Fruit fly (Drosophila melanogaster) whole organism, embryonic: ENCODE measurements around the gene CG7512.

Source experiments
- CG10147 ChIP-seq: fragments of 200-800 bp; sonication (Bioruptor generic); optimal IDR thresholded peaks from 2 replicates; lab custom pipeline; 2019; ENCODE audit warnings: missing biosample characterization, mild to moderate bottlenecking, missing genetic modification characterization, moderate library complexity
- CG10431 ChIP-seq: fragments of 200-800 bp; sonication (Bioruptor generic); optimal IDR thresholded peaks from 3 replicates; lab custom pipeline; 2018; ENCODE audit warnings: missing biosample characterization, mild to moderate bottlenecking, missing genetic modification characterization
- CG10543 ChIP-seq: fragments of 200-800 bp; sonication (Bioruptor generic); optimal IDR thresholded peaks from 3 replicates; lab custom pipeline; 2017; ENCODE audit warnings: missing biosample characterization, mild to moderate bottlenecking, missing genetic modification characterization, moderate library complexity
- CG12236 ChIP-seq: fragments of 200-800 bp; sonication (Bioruptor generic); optimal IDR thresholded peaks from 2 replicates; lab custom pipeline; 2016; ENCODE audit warnings: missing biosample characterization, missing genetic modification characterization
- CG1233 ChIP-seq: fragments of 200-800 bp; sonication (Bioruptor generic); optimal IDR thresholded peaks from 4 replicates; lab custom pipeline; 2018; ENCODE audit warnings: missing biosample characterization, mild to moderate bottlenecking, missing genetic modification characterization
- CG13424 ChIP-seq: fragments of 200-800 bp; sonication (Bioruptor generic); optimal IDR thresholded peaks from 2 replicates; lab custom pipeline; 2019; ENCODE audit warnings: missing biosample characterization, mild to moderate bottlenecking, missing genetic modification characterization, moderate library complexity
- CG1647 ChIP-seq: fragments of 200-800 bp; sonication (Bioruptor generic); optimal IDR thresholded peaks from 3 replicates; lab custom pipeline; 2016; ENCODE audit warnings: missing biosample characterization, missing genetic modification characterization
- CG16863 ChIP-seq: fragments of 200-800 bp; sonication (Bioruptor generic); optimal IDR thresholded peaks from 3 replicates; lab custom pipeline; 2016; ENCODE audit warnings: missing biosample characterization, missing genetic modification characterization
- CG30403 ChIP-seq: fragments of 200-800 bp; sonication (Bioruptor generic); optimal IDR thresholded peaks from 3 replicates; lab custom pipeline; 2016; ENCODE audit warnings: missing biosample characterization, missing genetic modification characterization
- CG33557 ChIP-seq: fragments of 200-800 bp; sonication (Bioruptor generic); optimal IDR thresholded peaks from 2 replicates; lab custom pipeline; 2019; ENCODE audit warnings: missing biosample characterization, mild to moderate bottlenecking, missing genetic modification characterization, moderate library complexity
- CG34422 ChIP-seq: fragments of 200-800 bp; sonication (Bioruptor generic); IDR thresholded peaks from 3 replicates; pipeline ENCODE4 v1.3.6; 2022; ENCODE audit warnings: missing biosample characterization, missing genetic modification characterization
- CG4360 ChIP-seq: fragments of 200-800 bp; sonication (Bioruptor generic); IDR thresholded peaks from 2 replicates; pipeline ENCODE4 v1.3.6; 2022; ENCODE audit warnings: missing biosample characterization, missing genetic modification characterization
- CG4707 ChIP-seq: fragments of 200-800 bp; sonication (Bioruptor generic); optimal IDR thresholded peaks from 2 replicates; lab custom pipeline; 2018; ENCODE audit warnings: missing biosample characterization, mild to moderate bottlenecking, missing genetic modification characterization, moderate library complexity
- CG5953 ChIP-seq: fragments of 200-800 bp; sonication (Bioruptor generic); IDR thresholded peaks from 2 replicates; pipeline ENCODE4 v1.3.6; 2022; ENCODE audit warnings: missing biosample characterization, missing genetic modification characterization
- CG7839 ChIP-seq: fragments of 200-800 bp; sonication (Bioruptor generic); optimal IDR thresholded peaks from 3 replicates; lab custom pipeline; 2018; ENCODE audit warnings: missing biosample characterization, mild to moderate bottlenecking, missing genetic modification characterization, moderate library complexity
- CG7987 ChIP-seq: fragments of 200-800 bp; sonication (Bioruptor generic); optimal IDR thresholded peaks from 2 replicates; lab custom pipeline; 2018; ENCODE audit warnings: missing biosample characterization, mild to moderate bottlenecking, missing genetic modification characterization, moderate library complexity
- CG8089 ChIP-seq: fragments of 200-800 bp; sonication (Bioruptor generic); optimal IDR thresholded peaks from 3 replicates; lab custom pipeline; 2016; ENCODE audit warnings: missing biosample characterization, missing genetic modification characterization
- CG8281 ChIP-seq: fragments of 200-800 bp; sonication (Bioruptor generic); optimal IDR thresholded peaks from 2 replicates; lab custom pipeline; 2018; ENCODE audit warnings: missing biosample characterization, mild to moderate bottlenecking, missing genetic modification characterization, moderate library complexity
- Dbx ChIP-seq: fragments of 200-800 bp; sonication (Bioruptor generic); IDR thresholded peaks from 3 replicates; pipeline ENCODE4 v1.3.6; 2022; ENCODE audit warnings: missing biosample characterization, missing genetic modification characterization
- Fer2 ChIP-seq: fragments of 200-800 bp; sonication (Bioruptor generic); optimal IDR thresholded peaks from 2 replicates; lab custom pipeline; 2018; ENCODE audit warnings: missing biosample characterization, mild to moderate bottlenecking, missing genetic modification characterization, moderate library complexity
- GATAe ChIP-seq: fragments of 200-800 bp; sonication (Bioruptor generic); conservative IDR thresholded peaks from 2 replicates; pipeline ENCODE4 v1.3.6; 2022; ENCODE audit warnings: missing biosample characterization, missing genetic modification characterization
- Lpt ChIP-seq: fragments of >200 bp; optimal IDR thresholded peaks from 2 replicates; lab custom pipeline; 2018; ENCODE audit warnings: missing biosample characterization, missing genetic modification characterization
- Med ChIP-seq: fragments of 200-800 bp; sonication (Bioruptor generic); peaks from one replicate; lab custom pipeline; 2016; ENCODE audit warnings: missing biosample characterization, missing genetic modification characterization, mild to moderate bottlenecking, inconsistent platforms, moderate library complexity
- Myb ChIP-seq: fragments of 200-800 bp; sonication (Bioruptor generic); optimal IDR thresholded peaks from 2 replicates; lab custom pipeline; 2016; ENCODE audit warnings: missing biosample characterization, missing genetic modification characterization
- Nf-YB ChIP-seq: fragments of 200-800 bp; sonication (Bioruptor generic); optimal IDR thresholded peaks from 3 replicates; lab custom pipeline; 2019; ENCODE audit warnings: missing biosample characterization, mild to moderate bottlenecking, missing genetic modification characterization, moderate library complexity
- Optix ChIP-seq: fragments of 200-800 bp; sonication (Bioruptor generic); IDR thresholded peaks from 3 replicates; pipeline ENCODE4 v1.3.6; 2022; ENCODE audit warnings: missing biosample characterization, missing genetic modification characterization
- Pdp1 ChIP-seq, 2 experiments: fragments of 200-800 bp; sonication (Bioruptor generic); optimal IDR thresholded peaks; 3 replicates each; lab custom pipeline; 2016; ENCODE audit warnings: missing biosample characterization in 2 of 2, missing genetic modification characterization in 2 of 2, mild to moderate bottlenecking in 1 of 2, moderate library complexity in 1 of 2
- Stat92E ChIP-seq, 3 experiments: fragments of >200 bp in 2 of 3; fragments of 200-800 bp in 1 of 3; sonication (Bioruptor generic) in 1 of 3; optimal IDR thresholded peaks; 2 replicates each; lab custom pipeline; 2017 to 2019; ENCODE audit warnings: missing biosample characterization in 3 of 3, missing genetic modification characterization in 3 of 3, mild to moderate bottlenecking in 1 of 3, moderate library complexity in 1 of 3
- ara ChIP-seq: fragments of 200-800 bp; sonication (Bioruptor generic); IDR thresholded peaks from 2 replicates; pipeline ENCODE4 v1.3.6; 2022; ENCODE audit warnings: missing biosample characterization, missing genetic modification characterization
- bbx ChIP-seq: fragments of 200-800 bp; sonication (Bioruptor generic); IDR thresholded peaks from 2 replicates; pipeline ENCODE4 v1.3.6; 2022; ENCODE audit warnings: missing biosample characterization, missing genetic modification characterization; ENCODE audit not compliant: partially characterized antibody
- cad ChIP-seq: fragments of >200 bp; optimal IDR thresholded peaks from 2 replicates; lab custom pipeline; 2017; ENCODE audit warnings: missing biosample characterization, missing genetic modification characterization
- cas ChIP-seq: fragments of 200-800 bp; sonication (Bioruptor generic); IDR thresholded peaks from 2 replicates; pipeline ENCODE4 v1.3.6; 2022; ENCODE audit warnings: missing biosample characterization, missing genetic modification characterization
- caup ChIP-seq: fragments of 200-800 bp; sonication (Bioruptor generic); optimal IDR thresholded peaks from 3 replicates; lab custom pipeline; 2017; ENCODE audit warnings: missing biosample characterization, mild to moderate bottlenecking, missing genetic modification characterization, moderate library complexity; ENCODE audit not compliant: severe bottlenecking
- chm ChIP-seq: fragments of 200-800 bp; sonication (Bioruptor generic); IDR thresholded peaks from 2 replicates; pipeline ENCODE4 v1.3.6; 2022; ENCODE audit warnings: missing biosample characterization, missing genetic modification characterization
- ci ChIP-seq: fragments of 200-800 bp; sonication (Bioruptor generic); IDR thresholded peaks from 3 replicates; pipeline ENCODE4 v1.3.6; 2022; ENCODE audit warnings: missing biosample characterization, missing genetic modification characterization
- dan ChIP-seq: fragments of 200-800 bp; sonication (Bioruptor generic); IDR thresholded peaks from 2 replicates; pipeline ENCODE4 v1.3.6; 2022; ENCODE audit warnings: missing biosample characterization, missing genetic modification characterization
- exex ChIP-seq: fragments of 200-800 bp; sonication (Bioruptor generic); optimal IDR thresholded peaks from 4 replicates; lab custom pipeline; 2018; ENCODE audit warnings: missing biosample characterization, mild to moderate bottlenecking, missing genetic modification characterization, moderate library complexity
- fd64A ChIP-seq: fragments of 200-800 bp; sonication (Bioruptor generic); optimal IDR thresholded peaks from 3 replicates; lab custom pipeline; 2018; ENCODE audit warnings: missing biosample characterization, mild to moderate bottlenecking, missing genetic modification characterization
- fu2 ChIP-seq: fragments of 200-800 bp; sonication (Bioruptor generic); optimal IDR thresholded peaks from 2 replicates; lab custom pipeline; 2016; ENCODE audit warnings: missing biosample characterization, missing genetic modification characterization
- lab ChIP-seq: fragments of 200-800 bp; sonication (Bioruptor generic); optimal IDR thresholded peaks from 3 replicates; lab custom pipeline; 2017; ENCODE audit warnings: missing biosample characterization, missing genetic modification characterization, mild to moderate bottlenecking, moderate library complexity, missing genetic modification reagents
- org-1 ChIP-seq: fragments of 200-800 bp; sonication (Bioruptor generic); optimal IDR thresholded peaks from 2 replicates; lab custom pipeline; 2017; ENCODE audit warnings: missing biosample characterization, missing genetic modification characterization
- otp ChIP-seq: fragments of 200-800 bp; sonication (Bioruptor generic); IDR thresholded peaks from 3 replicates; pipeline ENCODE4, ENCODE4 v1.3.6; 2022; ENCODE audit warnings: missing biosample characterization, missing genetic modification characterization
- prd ChIP-seq, 3 experiments: fragments of >200 bp in 2 of 3; fragments of 200-800 bp in 1 of 3; sonication (Bioruptor generic) in 1 of 3; optimal IDR thresholded peaks in 2 of 3; IDR thresholded peaks in 1 of 3; 2 replicates in 2 of 3; 3 replicates in 1 of 3; pipeline versions ENCODE4 v1.3.6 to Lab custom; 2017 to 2022; ENCODE audit warnings: missing biosample characterization in 1 of 3, missing genetic modification characterization in 1 of 3
- rib ChIP-seq: fragments of 200-800 bp; sonication (Bioruptor generic); IDR thresholded peaks from 2 replicates; pipeline ENCODE4 v1.3.6; 2022; ENCODE audit warnings: missing biosample characterization, missing genetic modification characterization
- seq ChIP-seq: fragments of 200-800 bp; sonication (Bioruptor generic); IDR thresholded peaks from 2 replicates; pipeline ENCODE4 v1.3.6; 2022; ENCODE audit warnings: missing biosample characterization, missing genetic modification characterization
- slbo ChIP-seq: fragments of 200-800 bp; sonication (Bioruptor generic); IDR thresholded peaks from 2 replicates; pipeline ENCODE4 v1.3.6; 2022; ENCODE audit warnings: missing biosample characterization, missing genetic modification characterization
- sr ChIP-seq: fragments of 200-800 bp; sonication (Bioruptor generic); IDR thresholded peaks from 3 replicates; pipeline ENCODE4 v1.3.6; 2022; ENCODE audit warnings: missing biosample characterization, missing genetic modification characterization
- ssp ChIP-seq: fragments of 200-800 bp; sonication (Bioruptor generic); IDR thresholded peaks from 2 replicates; pipeline ENCODE4 v1.3.6; 2022; ENCODE audit warnings: missing biosample characterization, missing genetic modification characterization
- sug ChIP-seq: fragments of 200-800 bp; optimal IDR thresholded peaks from 2 replicates; lab custom pipeline; 2019; ENCODE audit warnings: missing biosample characterization, mild to moderate bottlenecking, missing genetic modification characterization, moderate library complexity
- toy ChIP-seq: fragments of 200-800 bp; sonication (Bioruptor generic); IDR thresholded peaks from 2 replicates; pipeline ENCODE4 v1.3.6; 2022; ENCODE audit warnings: missing biosample characterization, missing genetic modification characterization
- ttk ChIP-seq: fragments of 200-800 bp; sonication (Bioruptor generic); IDR thresholded peaks from 2 replicates; pipeline ENCODE4 v2.1.2; 2022; ENCODE audit warnings: missing biosample characterization, missing genetic modification characterization

Gene CG7512

dm6 chr3L:11531300-11531699, 17.8 kb downstream of the CG7512 start:
- TF ChIP-seq sug (tag; lab: Kevin White, UChicago) (peak; percentile 11), GATAe (peak; percentile 84), dan (no peak), chm (no peak), CG34422 (GFP tag; lab: Robert Waterston, UW) (no peak), CG8089 (GFP tag; lab: Kevin White, UChicago) (no peak), prd (optimal IDR thresholded peaks at IDR 0.05; lab: Kevin White, UChicago) (no peak), prd (GFP tag; IDR thresholded peaks at IDR 0.05; lab: Robert Waterston, UW) (no peak), CG13424 (tag; lab: Kevin White, UChicago) (no peak), CG10543 (GFP tag; lab: Kevin White, UChicago) (peak; percentile 9), CG7987 (peak; percentile 3), Pdp1 (GFP tag; optimal IDR thresholded peaks at IDR 0.05; lab: Kevin White, UChicago) (no peak), ara (no peak), cad (GFP tag; lab: Kevin White, UChicago) (no peak), ci (GFP tag; lab: Robert Waterston, UW) (0 out of 3 replicates have a peak, but pooled peaks have one; percentile 30), Optix (GFP tag; lab: Robert Waterston, UW) (no peak), toy (no peak), fu2 (no peak), org-1 (no peak), seq (no peak), CG10147 (no peak), CG8281 (tag; lab: Kevin White, UChicago) (no peak), CG16863 (GFP tag; lab: Kevin White, UChicago) (no peak), CG12236 (GFP tag; lab: Kevin White, UChicago) (no peak), otp (no peak), fd64A (GFP tag; lab: Kevin White, UChicago) (peak; percentile 3), CG4707 (GFP tag; lab: Kevin White, UChicago) (no peak), Fer2 (tag; lab: Kevin White, UChicago) (no peak), Myb (GFP tag; lab: Kevin White, UChicago) (no peak), caup (GFP tag; lab: Kevin White, UChicago) (peak; percentile 54), exex (peak; percentile 51), Dbx (GFP tag; lab: Robert Waterston, UW) (no peak), CG1233 (GFP tag; lab: Kevin White, UChicago) (no peak), CG4360 (GFP tag; lab: Robert Waterston, UW) (peak; percentile 80), sr (GFP tag; lab: Robert Waterston, UW) (no peak), CG33557 (GFP tag; lab: Kevin White, UChicago) (no peak), slbo (0 out of 2 replicates have a peak, but pooled peaks have one; percentile 14), bbx (no peak), Stat92E (GFP tag; optimal IDR thresholded peaks at IDR 0.05; lab: Kevin White, UChicago) (no peak), cas (GFP tag; lab: Robert Waterston, UW) (no peak), CG1647 (GFP tag; lab: Kevin White, UChicago) (no peak), ssp (GFP tag; lab: Robert Waterston, UW) (no peak), ttk (no peak), CG10431 (no peak), Lpt (GFP tag; lab: Kevin White, UChicago) (no peak), CG30403 (no peak), lab (peak; percentile 60), rib (GFP tag; lab: Robert Waterston, UW) (peak; percentile 65; the same call in 1 of the 2 replicates), CG7839 (tag; lab: Kevin White, UChicago) (no peak), CG5953 (GFP tag; lab: Robert Waterston, UW) (no peak), Med (peak; percentile 13), Nf-YB (GFP tag; lab: Kevin White, UChicago) (no peak)
